Fruit fly (Drosophila melanogaster) whole organism, embryonic: Measurements from ENCODE around the gene ana1.

Experiments
- Asciz ChIP-seq: fragments of 200-800 bp; sonication (Bioruptor generic); optimal IDR thresholded peaks from 2 replicates; lab custom pipeline; 2017; ENCODE audit warnings: missing biosample characterization, mild to moderate bottlenecking, missing genetic modification characterization, missing genetic modification reagents
- Atf6 ChIP-seq: fragments of 200-800 bp; sonication (Bioruptor generic); IDR thresholded peaks from 2 replicates; pipeline ENCODE4 v1.3.6; 2022; ENCODE audit warnings: missing biosample characterization, missing genetic modification characterization
- B-H1 ChIP-seq: fragments of 200-800 bp; sonication (Bioruptor generic); IDR thresholded peaks from 3 replicates; pipeline ENCODE4 v1.3.6; 2022; ENCODE audit warnings: missing biosample characterization, missing genetic modification characterization
- CG10267 ChIP-seq: fragments of 200-800 bp; sonication (Bioruptor generic); optimal IDR thresholded peaks from 2 replicates; lab custom pipeline; 2018; ENCODE audit warnings: missing biosample characterization, mild to moderate bottlenecking, missing genetic modification characterization, moderate library complexity
- CG11695 ChIP-seq: fragments of 200-800 bp; sonication (Bioruptor generic); IDR thresholded peaks from 3 replicates; pipeline ENCODE4 v1.3.6; 2022; ENCODE audit warnings: missing biosample characterization, missing genetic modification characterization
- CG11696 ChIP-seq: fragments of 200-800 bp; sonication (Bioruptor generic); IDR thresholded peaks from 2 replicates; pipeline ENCODE4 v1.3.6; 2022; ENCODE audit warnings: missing biosample characterization, missing genetic modification characterization
- CG12071 ChIP-seq: fragments of 200-800 bp; sonication (Bioruptor generic); optimal IDR thresholded peaks from 3 replicates; lab custom pipeline; 2018; ENCODE audit warnings: missing biosample characterization, mild to moderate bottlenecking, missing genetic modification characterization
- CG12299 ChIP-seq: fragments of 200-800 bp; sonication (Bioruptor generic); optimal IDR thresholded peaks from 2 replicates; lab custom pipeline; 2018; ENCODE audit warnings: missing biosample characterization, mild to moderate bottlenecking, missing genetic modification characterization
- CG13424 ChIP-seq: fragments of 200-800 bp; sonication (Bioruptor generic); optimal IDR thresholded peaks from 2 replicates; lab custom pipeline; 2019; ENCODE audit warnings: missing biosample characterization, mild to moderate bottlenecking, missing genetic modification characterization, moderate library complexity
- CG15011 ChIP-seq: fragments of 200-800 bp; sonication (Bioruptor generic); optimal IDR thresholded peaks from 3 replicates; lab custom pipeline; 2018; ENCODE audit warnings: missing biosample characterization, mild to moderate bottlenecking, missing genetic modification characterization
- CG16813 ChIP-seq: fragments of 200-800 bp; sonication (Bioruptor generic); IDR thresholded peaks from 3 replicates; pipeline ENCODE4 v1.3.6; 2022; ENCODE audit warnings: missing biosample characterization, missing genetic modification characterization; ENCODE audit not compliant: partially characterized antibody
- CG16815 ChIP-seq: fragments of 200-800 bp; sonication (Bioruptor generic); optimal IDR thresholded peaks from 3 replicates; lab custom pipeline; 2017; ENCODE audit warnings: missing biosample characterization, mild to moderate bottlenecking, missing genetic modification characterization
- CG17186 ChIP-seq: fragments of 200-800 bp; sonication (Bioruptor generic); optimal IDR thresholded peaks from 3 replicates; lab custom pipeline; 2017; ENCODE audit warnings: missing biosample characterization, missing genetic modification reagents, missing genetic modification characterization
- CG17612 ChIP-seq: fragments of 200-800 bp; sonication (Bioruptor generic); IDR thresholded peaks from 2 replicates; pipeline ENCODE4 v1.3.6; 2022; ENCODE audit warnings: missing biosample characterization, missing genetic modification characterization
- CG18262 ChIP-seq: fragments of 200-800 bp; optimal IDR thresholded peaks from 3 replicates; lab custom pipeline; 2019; ENCODE audit warnings: missing biosample characterization, mild to moderate bottlenecking, missing genetic modification characterization, moderate library complexity
- CG18619 ChIP-seq: fragments of 200-800 bp; sonication (Bioruptor generic); optimal IDR thresholded peaks from 3 replicates; lab custom pipeline; 2017; ENCODE audit warnings: missing biosample characterization, mild to moderate bottlenecking, missing genetic modification characterization
- CG34224 ChIP-seq: fragments of 200-800 bp; sonication (Bioruptor generic); IDR thresholded peaks from 3 replicates; pipeline ENCODE4 v1.3.6; 2022; ENCODE audit warnings: missing biosample characterization, missing genetic modification characterization; ENCODE audit not compliant: partially characterized antibody
- CG4820 ChIP-seq: fragments of 200-800 bp; sonication (Bioruptor generic); optimal IDR thresholded peaks from 3 replicates; lab custom pipeline; 2016; ENCODE audit warnings: missing biosample characterization, missing genetic modification characterization
- CG5953 ChIP-seq: fragments of 200-800 bp; sonication (Bioruptor generic); IDR thresholded peaks from 2 replicates; pipeline ENCODE4 v1.3.6; 2022; ENCODE audit warnings: missing biosample characterization, missing genetic modification characterization
- CG8089 ChIP-seq: fragments of 200-800 bp; sonication (Bioruptor generic); optimal IDR thresholded peaks from 3 replicates; lab custom pipeline; 2016; ENCODE audit warnings: missing biosample characterization, missing genetic modification characterization
- D ChIP-seq, 2 experiments: fragments of 200-800 bp in 1 of 2; fragments of >200 bp in 1 of 2; sonication (Bioruptor generic) in 1 of 2; optimal IDR thresholded peaks; 2 replicates in 1 of 2; 3 replicates in 1 of 2; lab custom pipeline; 2017; ENCODE audit warnings: mild to moderate bottlenecking in 1 of 2, missing biosample characterization in 1 of 2, missing genetic modification characterization in 1 of 2, missing genetic modification reagents in 1 of 2
- Dfd ChIP-seq, 2 experiments: fragments of >200 bp; optimal IDR thresholded peaks; 2 replicates each; lab custom pipeline; 2017; ENCODE audit warnings: missing biosample characterization in 2 of 2, missing genetic modification characterization in 2 of 2
- Dp ChIP-seq: fragments of 200-800 bp; sonication (Bioruptor generic); optimal IDR thresholded peaks from 2 replicates; lab custom pipeline; 2018; ENCODE audit warnings: missing biosample characterization, mild to moderate bottlenecking, missing genetic modification characterization, moderate library complexity
- Drgx ChIP-seq: fragments of 200-800 bp; sonication (Bioruptor generic); IDR thresholded peaks from 2 replicates; pipeline ENCODE4 v1.3.6; 2022; ENCODE audit warnings: missing biosample characterization, missing genetic modification characterization
- E2f1 ChIP-seq: fragments of 200-800 bp; sonication (Bioruptor generic); IDR thresholded peaks from 2 replicates; pipeline ENCODE4 v1.3.6; 2022; ENCODE audit warnings: missing biosample characterization, missing genetic modification characterization
- Ets65A ChIP-seq: fragments of 200-800 bp; sonication (Bioruptor generic); peaks from one replicate; lab custom pipeline; 2016; ENCODE audit warnings: missing biosample characterization, missing genetic modification characterization
- Hr39 ChIP-seq: fragments of >200 bp; optimal IDR thresholded peaks from 2 replicates; lab custom pipeline; 2017
- MESR4 ChIP-seq: fragments of 200-800 bp; sonication (Bioruptor generic); optimal IDR thresholded peaks from 2 replicates; lab custom pipeline; 2018; ENCODE audit warnings: missing biosample characterization, mild to moderate bottlenecking, missing genetic modification characterization, moderate library complexity
- Mes4 ChIP-seq: fragments of 200-800 bp; sonication (Bioruptor generic); optimal IDR thresholded peaks from 2 replicates; lab custom pipeline; 2016; ENCODE audit warnings: missing biosample characterization, missing genetic modification characterization
- Nf-YB ChIP-seq: fragments of 200-800 bp; sonication (Bioruptor generic); optimal IDR thresholded peaks from 3 replicates; lab custom pipeline; 2019; ENCODE audit warnings: missing biosample characterization, mild to moderate bottlenecking, missing genetic modification characterization, moderate library complexity
- Rx ChIP-seq: fragments of 200-800 bp; sonication (Bioruptor generic); IDR thresholded peaks from 2 replicates; pipeline ENCODE4 v1.3.6; 2022; ENCODE audit warnings: missing biosample characterization, missing genetic modification characterization
- Xbp1 ChIP-seq: fragments of 200-800 bp; sonication (Bioruptor generic); optimal IDR thresholded peaks from 3 replicates; lab custom pipeline; 2016; ENCODE audit warnings: missing biosample characterization, mild to moderate bottlenecking, missing genetic modification characterization
- amos ChIP-seq: fragments of 200-800 bp; sonication (Bioruptor generic); IDR thresholded peaks from 2 replicates; pipeline ENCODE4 v1.3.6; 2022; ENCODE audit warnings: missing biosample characterization, missing genetic modification characterization; ENCODE audit not compliant: partially characterized antibody
- bigmax ChIP-seq: fragments of 200-800 bp; sonication (Bioruptor generic); optimal IDR thresholded peaks from 2 replicates; lab custom pipeline; 2018; ENCODE audit warnings: missing biosample characterization, mild to moderate bottlenecking, missing genetic modification characterization
- bowl ChIP-seq: fragments of 200-800 bp; sonication (Bioruptor generic); IDR thresholded peaks from 2 replicates; pipeline ENCODE4 v1.3.6; 2022; ENCODE audit warnings: missing biosample characterization, missing genetic modification characterization
- cato ChIP-seq: fragments of 200-800 bp; sonication (Bioruptor generic); optimal IDR thresholded peaks from 2 replicates; lab custom pipeline; 2016; ENCODE audit warnings: missing biosample characterization, missing genetic modification characterization, borderline replicate concordance
- chm ChIP-seq: fragments of 200-800 bp; sonication (Bioruptor generic); IDR thresholded peaks from 2 replicates; pipeline ENCODE4 v1.3.6; 2022; ENCODE audit warnings: missing biosample characterization, missing genetic modification characterization
- cwo ChIP-seq: fragments of 200-800 bp; sonication (Bioruptor generic); optimal IDR thresholded peaks from 3 replicates; lab custom pipeline; 2017; ENCODE audit warnings: missing biosample characterization, missing genetic modification characterization, mild to moderate bottlenecking, moderate library complexity, missing genetic modification reagents
- dan ChIP-seq: fragments of 200-800 bp; sonication (Bioruptor generic); IDR thresholded peaks from 2 replicates; pipeline ENCODE4 v1.3.6; 2022; ENCODE audit warnings: missing biosample characterization, missing genetic modification characterization
- dysf ChIP-seq: fragments of 200-800 bp; sonication (Bioruptor generic); IDR thresholded peaks from 3 replicates; pipeline ENCODE4 v1.3.6; 2022; ENCODE audit warnings: missing biosample characterization, missing genetic modification characterization
- emc ChIP-seq: fragments of 200-800 bp; sonication (Bioruptor generic); optimal IDR thresholded peaks from 2 replicates; lab custom pipeline; 2016; ENCODE audit warnings: missing biosample characterization, missing genetic modification characterization
- gce ChIP-seq: fragments of 200-800 bp; sonication (Bioruptor generic); IDR thresholded peaks from 3 replicates; pipeline ENCODE4 v1.3.6; 2022; ENCODE audit warnings: missing biosample characterization, missing genetic modification characterization
- odd ChIP-seq: fragments of 200-800 bp; sonication (Bioruptor generic); optimal IDR thresholded peaks from 2 replicates; lab custom pipeline; 2017; ENCODE audit warnings: missing biosample characterization, mild to moderate bottlenecking, missing genetic modification characterization
- pfk ChIP-seq: fragments of 200-800 bp; sonication (Bioruptor generic); optimal IDR thresholded peaks from 2 replicates; lab custom pipeline; 2018; ENCODE audit warnings: missing biosample characterization, mild to moderate bottlenecking, missing genetic modification characterization, moderate library complexity
- psq ChIP-seq: fragments of 200-800 bp; sonication (Bioruptor generic); optimal IDR thresholded peaks from 2 replicates; lab custom pipeline; 2017; ENCODE audit warnings: missing biosample characterization, missing genetic modification characterization
- sd ChIP-seq: fragments of 200-800 bp; sonication (Bioruptor generic); optimal IDR thresholded peaks from 3 replicates; lab custom pipeline; 2018; ENCODE audit warnings: missing biosample characterization, mild to moderate bottlenecking, missing genetic modification characterization, moderate library complexity
- tgo ChIP-seq: fragments of 200-800 bp; sonication (Bioruptor generic); IDR thresholded peaks from 3 replicates; pipeline ENCODE4 v1.3.6; 2022; ENCODE audit warnings: missing biosample characterization, missing genetic modification characterization
- trh ChIP-seq: fragments of 200-800 bp; sonication (Bioruptor generic); optimal IDR thresholded peaks from 2 replicates; lab custom pipeline; 2016; ENCODE audit warnings: missing biosample characterization, missing genetic modification characterization
- vnd ChIP-seq: fragments of 200-800 bp; sonication (Bioruptor generic); IDR thresholded peaks from 3 replicates; pipeline ENCODE4 v1.3.6; 2022; ENCODE audit warnings: missing biosample characterization, missing genetic modification characterization; ENCODE audit not compliant: partially characterized antibody
- vvl ChIP-seq: fragments of 200-800 bp; sonication (Bioruptor generic); IDR thresholded peaks from 2 replicates; pipeline ENCODE4 v1.3.6; 2022; ENCODE audit warnings: missing biosample characterization, missing genetic modification characterization

ana1 gene

DNA sequence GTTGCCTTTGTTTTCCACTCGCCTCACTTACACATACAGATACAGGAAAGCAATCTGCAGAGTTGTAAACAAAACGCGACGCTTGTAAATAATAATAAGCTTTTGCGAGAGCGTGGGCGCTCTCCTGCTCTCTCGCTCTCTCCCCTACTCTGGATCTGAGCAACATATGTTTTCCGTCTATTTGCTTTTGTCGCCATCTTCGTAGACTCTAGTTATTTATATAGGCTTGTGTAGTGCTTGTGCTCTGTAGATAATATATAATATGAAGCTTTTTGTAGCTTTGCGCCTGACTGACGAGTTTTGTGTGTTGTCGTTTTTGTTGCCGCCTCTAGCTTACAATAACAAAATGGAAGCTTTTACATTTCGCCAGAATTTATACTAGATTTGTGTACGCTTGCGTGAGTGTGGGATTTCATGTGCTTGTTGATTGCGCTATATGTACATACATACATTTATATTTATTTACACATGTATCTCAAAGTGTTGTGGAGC is 35.4 kb downstream of the ana1 start (continued):
- TF ChIP-seq pfk (GFP tag; lab: Kevin White, UChicago): peak; percentile 48
- no peak for TF ChIP-seq Hr39 (lab: Kevin White, UChicago)
- no peak for TF ChIP-seq Rx (GFP tag; lab: Robert Waterston, UW)
- peak; percentile 40 for TF ChIP-seq CG18262 (tag; lab: Kevin White, UChicago)
- peak; percentile 8 for TF ChIP-seq Dp
- no peak for TF ChIP-seq CG4820 (GFP tag; lab: Kevin White, UChicago)
- TF ChIP-seq psq: peak; percentile 93
- TF ChIP-seq odd: peak; percentile 71
- peak; percentile 60 for TF ChIP-seq Asciz
- no peak for TF ChIP-seq D (optimal IDR thresholded peaks at IDR 0.05; lab: Kevin White, UChicago)
- TF ChIP-seq D (GFP tag; optimal IDR thresholded peaks at IDR 0.05; lab: Kevin White, UChicago): peak; percentile 24
- TF ChIP-seq cwo (GFP tag; lab: Kevin White, UChicago): peak; percentile 71
- no peak for TF ChIP-seq bigmax (GFP tag; lab: Kevin White, UChicago)
- TF ChIP-seq CG18619 (GFP tag; lab: Kevin White, UChicago): peak; percentile 37
- no peak for TF ChIP-seq Ets65A
- TF ChIP-seq CG5953 (GFP tag; lab: Robert Waterston, UW): peak; percentile 58
- peak; percentile 91 for TF ChIP-seq chm (GFP tag; lab: Robert Waterston, UW)
- peak; percentile 50 for TF ChIP-seq CG13424
- peak; percentile 82; the same call in 1 of the 2 replicates for TF ChIP-seq vvl (GFP tag; lab: Robert Waterston, UW)
- peak; percentile 16 for TF ChIP-seq trh (GFP tag; lab: Kevin White, UChicago)
- TF ChIP-seq CG16813 (GFP tag; lab: Robert Waterston, UW): no peak
- TF ChIP-seq CG17612 (GFP tag; lab: Robert Waterston, UW): no peak
- peak; percentile 49; the same call in 1 of the 3 replicates for TF ChIP-seq CG34224 (GFP tag; lab: Robert Waterston, UW)
- peak; percentile 82 for TF ChIP-seq CG12071 (GFP tag; lab: Kevin White, UChicago)
- TF ChIP-seq bowl (GFP tag; lab: Robert Waterston, UW): no peak
- peak; percentile 62 for TF ChIP-seq CG15011 (GFP tag; lab: Kevin White, UChicago)
- no peak for TF ChIP-seq MESR4 (GFP tag; lab: Kevin White, UChicago)
- no peak for TF ChIP-seq Xbp1 (GFP tag; lab: Kevin White, UChicago)
- TF ChIP-seq E2f1 (GFP tag; lab: Robert Waterston, UW): peak; percentile 16; the same call in 1 of the 2 replicates
- TF ChIP-seq Drgx (GFP tag; lab: Robert Waterston, UW): peak; percentile 36; the same call in 1 of the 2 replicates
- TF ChIP-seq vnd: no peak
- peak; percentile 93 for TF ChIP-seq sd (tag; lab: Kevin White, UChicago)
- peak; percentile 41 for TF ChIP-seq Nf-YB (GFP tag; lab: Kevin White, UChicago)
- no peak for TF ChIP-seq tgo (GFP tag; lab: Robert Waterston, UW)
- peak; percentile 40 for TF ChIP-seq Mes4 (GFP tag; lab: Kevin White, UChicago)
- no peak for TF ChIP-seq amos (GFP tag; lab: Robert Waterston, UW)
- no peak for TF ChIP-seq Dfd (GFP tag; optimal IDR thresholded peaks at IDR 0.05; lab: Kevin White, UChicago)
- peak; percentile 2 for TF ChIP-seq CG17186 (GFP tag; lab: Kevin White, UChicago)
- TF ChIP-seq emc (GFP tag; lab: Kevin White, UChicago): no peak
- peak; percentile 38; the same call in 1 of the 3 replicates for TF ChIP-seq CG11695 (GFP tag; lab: Robert Waterston, UW)
- peak; percentile 11 for TF ChIP-seq CG10267 (tag; lab: Kevin White, UChicago)
- no peak for TF ChIP-seq CG8089 (GFP tag; lab: Kevin White, UChicago)
- TF ChIP-seq CG11696 (GFP tag; lab: Robert Waterston, UW): no peak
- no peak for TF ChIP-seq dan (GFP tag; lab: Robert Waterston, UW)
- peak; percentile 77 for TF ChIP-seq Atf6 (GFP tag; lab: Robert Waterston, UW)
- TF ChIP-seq dysf (GFP tag; lab: Robert Waterston, UW): no peak; the same call in 2 of the 3 replicates
- no peak for TF ChIP-seq CG16815 (GFP tag; lab: Kevin White, UChicago)
- TF ChIP-seq CG12299 (tag; lab: Kevin White, UChicago): peak; percentile 91
- TF ChIP-seq cato: no peak
- TF ChIP-seq B-H1 (GFP tag; lab: Robert Waterston, UW): no peak
- peak; percentile 57; the same call in 1 of the 3 replicates for TF ChIP-seq gce (GFP tag; lab: Robert Waterston, UW)
